ENCODE assay signal across 1 worm cellular context in the genomic region with DNA sequence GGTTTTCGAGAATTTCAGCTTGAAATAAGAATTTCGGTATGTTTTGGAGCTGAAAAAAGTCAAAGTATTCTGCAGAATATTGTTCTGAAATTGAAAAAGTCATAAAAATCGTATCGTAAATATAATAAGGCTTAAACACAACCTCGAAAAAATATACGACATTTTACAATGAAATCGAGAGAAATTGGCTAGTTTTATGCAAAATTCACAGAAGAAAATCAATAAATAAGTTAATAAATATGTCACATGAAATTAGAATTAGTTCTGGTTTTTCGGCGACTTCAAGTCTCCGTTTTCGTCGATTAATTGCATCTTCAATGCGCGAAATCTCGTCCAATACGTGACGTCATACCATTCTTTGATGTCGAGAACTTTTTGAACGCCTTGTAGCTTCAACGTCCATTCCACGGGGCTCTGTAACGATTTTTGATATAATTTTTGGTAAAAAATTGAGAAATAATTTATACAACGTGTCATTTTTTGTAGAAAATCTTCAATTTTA.
TF ChIP-seq lines count a peak whose summit lies in the region.

A gene (minus strand): TSS at position 51 of the 502 bp plus-strand sequence.

TF ChIP-seq in whole organism, L1 larva, 84 proteins besides CTCF, POLR2A, EP300 and RAD21 (continued from another document):
- no peak for TF ChIP-seq nhr-237 (tag; optimal IDR thresholded peaks at IDR 0.05; lab: Kevin White, UChicago)
- TF ChIP-seq ceh-63 (GFP tag; optimal IDR thresholded peaks at IDR 0.05; lab: Kevin White, UChicago): no peak
- no peak for TF ChIP-seq rnt-1 (tag; optimal IDR thresholded peaks at IDR 0.05; lab: Kevin White, UChicago)
- TF ChIP-seq unc-62 (GFP tag; optimal IDR thresholded peaks at IDR 0.05; lab: Kevin White, UChicago): no peak
- no peak for TF ChIP-seq skn-1 (tag; optimal IDR thresholded peaks at IDR 0.05; lab: Kevin White, UChicago)
- TF ChIP-seq ets-5 (GFP tag; IDR thresholded peaks at IDR 0.05; lab: Robert Waterston, UW): no peak
- TF ChIP-seq C16A3.4 (tag; optimal IDR thresholded peaks at IDR 0.05; lab: Kevin White, UChicago): no peak
- TF ChIP-seq irx-1 (tag; optimal IDR thresholded peaks at IDR 0.05; lab: Kevin White, UChicago): no peak
- TF ChIP-seq snu-23 (GFP tag; optimal IDR thresholded peaks at IDR 0.05; lab: Kevin White, UChicago): no peak
- peak in 1 of 6 experiments; percentile 19 for TF ChIP-seq elt-3 (tag; optimal IDR thresholded peaks at IDR 0.05; lab: Kevin White, UChicago)
TF ChIP-seq in whole organism, L1 larva: peak in this region for 4.
